Worm (Caenorhabditis elegans): ENCODE results near the gene ptr-18.

ptr-18 gene

DNA sequence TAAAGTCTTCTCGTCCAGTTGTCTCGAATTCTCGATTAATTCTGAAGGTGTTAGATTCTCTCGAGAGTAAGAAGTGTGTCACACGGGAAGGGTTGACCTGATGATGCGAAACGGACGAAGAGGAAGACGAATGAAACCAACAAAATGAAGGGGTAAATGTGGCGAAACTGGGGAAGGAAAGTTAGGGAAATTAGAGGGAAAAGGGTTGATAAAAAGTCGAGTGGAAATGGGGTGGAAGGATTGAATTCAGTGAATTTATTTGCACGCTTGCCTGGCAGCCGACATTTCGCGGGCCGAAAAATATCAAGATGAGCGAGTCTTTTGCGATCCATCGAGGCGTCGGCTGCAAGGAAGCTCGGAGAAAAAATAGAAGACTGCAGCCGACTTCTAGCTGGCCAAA, 17.2 kb upstream of the ptr-18 start, which contains the start of gene F58G1.7:
TSS of gene F58G1.7 (minus strand) at position 101 of the 400 bp plus-strand sequence.
- no peak for TF ChIP-seq nhr-179 (tag; optimal IDR thresholded peaks at IDR 0.05)
- TF ChIP-seq lag-1 (GFP tag; IDR thresholded peaks at IDR 0.05): no peak
- TF ChIP-seq lsy-27 (tag; optimal IDR thresholded peaks at IDR 0.05; ENCODE audit: borderline replicate concordance, insufficient read depth): no peak
- no peak for TF ChIP-seq ceh-58 (GFP tag; IDR thresholded peaks at IDR 0.05)
- TF ChIP-seq ekl-4 (GFP tag; IDR thresholded peaks at IDR 0.05): no peak
- no peak for TF ChIP-seq mxl-1 (tag; optimal IDR thresholded peaks at IDR 0.05)
- TF ChIP-seq rec-8 (tag; optimal IDR thresholded peaks at IDR 0.05): no peak
- TF ChIP-seq hlh-12 (tag; optimal IDR thresholded peaks at IDR 0.05): no peak
- TF ChIP-seq him-1 (tag; optimal IDR thresholded peaks at IDR 0.05): no peak
- 0 out of 2 replicates have a peak, but pooled peaks have one; percentile 20 for TF ChIP-seq zfh-2 (GFP tag; conservative IDR thresholded peaks at IDR 0.05)
- TF ChIP-seq nhr-27 (tag; optimal IDR thresholded peaks at IDR 0.05): no peak
- TF ChIP-seq C06A6.2 (GFP tag; conservative IDR thresholded peaks at IDR 0.05): no peak
- TF ChIP-seq egl-44 (GFP tag; IDR thresholded peaks at IDR 0.05): no peak
- TF ChIP-seq sdz-38 (tag; optimal IDR thresholded peaks at IDR 0.05): no peak
- TF ChIP-seq snpc-4 (GFP tag; optimal IDR thresholded peaks at IDR 0.05): no peak
- TF ChIP-seq snpc-4 (tag; optimal IDR thresholded peaks at IDR 0.05): peak in 2 of 4 experiments; percentile 35 to 68
- no peak for TF ChIP-seq mel-28 (tag; optimal IDR thresholded peaks at IDR 0.05; ENCODE audit: borderline replicate concordance)
- no peak for TF ChIP-seq nhr-80 (tag; optimal IDR thresholded peaks at IDR 0.05)

DNA sequence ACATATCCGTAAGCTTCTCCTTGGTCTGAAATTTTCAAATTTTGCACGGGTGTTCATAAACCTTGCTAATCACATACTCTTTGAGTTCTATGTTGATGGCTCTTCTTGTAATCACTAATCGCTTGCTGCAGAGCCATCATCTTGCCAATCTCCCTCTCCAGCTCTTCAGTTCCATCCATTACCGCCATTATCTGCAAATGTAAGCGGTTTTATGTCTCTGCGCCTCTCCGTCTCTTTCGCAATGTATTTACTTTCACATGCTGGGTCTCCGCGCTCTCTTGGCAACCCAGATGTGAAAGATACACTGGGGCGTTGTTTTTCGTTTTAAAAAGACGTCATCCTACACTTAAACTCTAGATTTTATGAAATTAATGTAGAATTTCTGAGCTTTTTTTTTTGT, 12.0 kb upstream of the ptr-18 start:
- TF ChIP-seq attf-5 (GFP tag; optimal IDR thresholded peaks at IDR 0.05) (peak; percentile 12), nhr-80 (tag; optimal IDR thresholded peaks at IDR 0.05) (peak; percentile 4), ztf-18 (tag; optimal IDR thresholded peaks at IDR 0.05) (no peak), hmg-20 (GFP tag; IDR thresholded peaks at IDR 0.05) (no peak), F33H1.4 (GFP tag; IDR thresholded peaks at IDR 0.05) (no peak), cebp-1 (GFP tag; IDR thresholded peaks at IDR 0.05) (peak; percentile 75), cebp-1 (tag; optimal IDR thresholded peaks at IDR 0.05) (peak; percentile 89), dox-1 (GFP tag; IDR thresholded peaks at IDR 0.05) (peak; percentile 19; the same call in 1 of the 2 replicates), pbrm-1 (GFP tag; IDR thresholded peaks at IDR 0.05) (0 out of 2 replicates have a peak, but pooled peaks have one; percentile 17), zfh-2 (GFP tag; conservative IDR thresholded peaks at IDR 0.05) (no peak), snpc-4 (GFP tag; optimal IDR thresholded peaks at IDR 0.05) (no peak), snpc-4 (tag; optimal IDR thresholded peaks at IDR 0.05) (peak in 2 of 4 experiments; percentile 39 to 57), snpc-1.1 (tag; optimal IDR thresholded peaks at IDR 0.05; ENCODE audit: insufficient read depth) (no peak), hmg-1.2 (GFP tag; IDR thresholded peaks at IDR 0.05) (peak; percentile 65; the same call in 1 of the 2 replicates), hsf-1 (GFP tag; IDR thresholded peaks at IDR 0.05) (no peak), aptf-3 (GFP tag; IDR thresholded peaks at IDR 0.05) (no peak)

DNA sequence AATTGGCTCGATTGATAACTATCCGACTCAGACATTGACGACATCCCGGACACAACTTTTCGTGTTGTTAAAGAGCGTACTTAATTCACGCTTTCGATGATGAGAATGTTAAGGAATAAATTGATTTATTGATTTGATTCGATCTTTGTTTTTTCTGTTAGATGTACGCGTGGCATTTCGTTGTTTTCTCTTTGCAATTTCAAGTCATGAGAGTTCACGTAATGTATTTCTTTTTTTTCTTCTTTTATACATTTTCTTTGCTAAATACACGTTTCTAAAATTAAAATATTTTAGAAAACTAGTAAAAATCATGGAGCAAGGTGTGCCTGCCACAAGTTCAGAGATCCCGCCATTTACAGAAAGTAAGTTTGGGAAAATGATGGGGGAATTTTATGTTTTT, 10.7 kb upstream of the ptr-18 start, which contains the start of the genes Y38F1A.1 and Y38F1A.2:
TSS of gene Y38F1A.1 (minus strand) at position 101 of the 400 bp plus-strand sequence.
TSS of gene Y38F1A.2 (plus strand) at position 289 of the 400 bp plus-strand sequence.
- no peak for TF ChIP-seq lin-26 (GFP tag; IDR thresholded peaks at IDR 0.05)
- TF ChIP-seq F39B2.1 (GFP tag; IDR thresholded peaks at IDR 0.05): no peak
- no peak for TF ChIP-seq Y95B8A.8 (GFP tag; IDR thresholded peaks at IDR 0.05)
- no peak for TF ChIP-seq die-1 (tag; optimal IDR thresholded peaks at IDR 0.05)
- TF ChIP-seq pha-4 (tag; optimal IDR thresholded peaks at IDR 0.05): no peak
- no peak for TF ChIP-seq sea-2 (GFP tag; IDR thresholded peaks at IDR 0.05)
- TF ChIP-seq nhr-80 (tag; optimal IDR thresholded peaks at IDR 0.05): no peak
- no peak for TF ChIP-seq ztf-26 (tag; optimal IDR thresholded peaks at IDR 0.05)
- no peak for TF ChIP-seq madf-8 (GFP tag; conservative IDR thresholded peaks at IDR 0.05)
- TF ChIP-seq him-1 (tag; optimal IDR thresholded peaks at IDR 0.05): no peak
- TF ChIP-seq lsy-27 (tag; optimal IDR thresholded peaks at IDR 0.05; ENCODE audit: borderline replicate concordance, insufficient read depth): no peak
- no peak for TF ChIP-seq attf-3 (GFP tag; conservative IDR thresholded peaks at IDR 0.05)
- TF ChIP-seq snpc-4 (GFP tag; optimal IDR thresholded peaks at IDR 0.05): no peak
- TF ChIP-seq snpc-4 (tag; optimal IDR thresholded peaks at IDR 0.05): no peak
- no peak for TF ChIP-seq ztf-6 (GFP tag; IDR thresholded peaks at IDR 0.05)
- no peak for TF ChIP-seq akir-1 (GFP tag; optimal IDR thresholded peaks at IDR 0.05)
- no peak for TF ChIP-seq repo-1 (tag; optimal IDR thresholded peaks at IDR 0.05)
- no peak for TF ChIP-seq C06A6.2 (GFP tag; conservative IDR thresholded peaks at IDR 0.05)
- TF ChIP-seq sdz-38 (tag; optimal IDR thresholded peaks at IDR 0.05): no peak
- TF ChIP-seq xnd-1 (tag; optimal IDR thresholded peaks at IDR 0.05): no peak
